Worm (Caenorhabditis elegans): ENCODE measurements around the gene tomm-7.

The tomm-7 gene

DNA sequence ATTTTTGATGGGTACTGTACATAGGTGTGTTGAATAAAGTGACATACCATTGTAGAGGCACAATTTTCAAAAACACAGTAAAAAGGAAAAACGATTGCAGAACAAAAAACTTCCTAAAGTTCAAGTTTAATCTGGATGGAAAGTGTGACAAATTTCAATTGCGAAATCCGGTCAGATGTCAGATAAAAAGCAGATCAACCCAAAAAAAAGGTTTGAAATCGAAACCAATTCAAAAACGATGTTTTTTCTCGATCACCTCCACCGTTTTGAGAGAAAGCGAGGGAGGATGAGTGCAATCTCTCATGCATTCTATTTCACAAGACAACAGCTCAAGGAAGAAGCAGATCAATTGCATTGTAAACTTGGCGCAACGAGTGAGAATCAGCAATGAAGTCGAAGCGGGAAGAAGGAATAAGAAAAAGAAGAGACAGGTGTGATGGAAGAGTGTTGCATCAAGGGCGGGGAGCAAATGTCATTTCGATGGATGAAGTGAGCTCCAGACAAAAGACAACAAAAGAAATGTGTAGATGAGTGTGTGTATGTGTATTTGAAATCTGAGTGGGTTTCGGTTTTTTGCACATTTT, 20.8 kb downstream of the tomm-7 start:
- TF ChIP-seq unc-62 (GFP tag; optimal IDR thresholded peaks at IDR 0.05): no peak

DNA sequence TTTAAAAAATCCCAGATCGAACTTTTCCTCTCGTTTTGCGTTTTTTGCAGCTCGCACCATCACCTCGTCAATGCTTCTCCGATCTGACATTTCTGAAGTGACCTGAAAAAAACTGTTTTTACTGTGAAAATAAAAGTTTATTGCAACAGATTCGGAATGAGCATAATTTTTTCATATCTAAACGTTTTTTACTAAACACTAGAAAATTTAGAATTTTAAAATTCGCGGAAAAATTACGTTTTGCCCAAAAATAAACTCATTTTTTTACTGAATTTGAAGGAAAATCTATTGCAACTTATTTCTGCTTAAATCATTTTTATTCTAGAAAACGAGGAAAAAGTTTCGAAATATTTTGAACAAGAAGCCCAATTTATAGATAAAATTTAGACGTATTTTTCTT, 23.5 kb downstream of the tomm-7 start, which contains the start of gene ZK688.9:
Gene ZK688.9 (minus strand): TSS at position 101 of the 400 bp plus-strand sequence.
- TF ChIP-seq unc-62 (GFP tag; optimal IDR thresholded peaks at IDR 0.05): no peak

DNA sequence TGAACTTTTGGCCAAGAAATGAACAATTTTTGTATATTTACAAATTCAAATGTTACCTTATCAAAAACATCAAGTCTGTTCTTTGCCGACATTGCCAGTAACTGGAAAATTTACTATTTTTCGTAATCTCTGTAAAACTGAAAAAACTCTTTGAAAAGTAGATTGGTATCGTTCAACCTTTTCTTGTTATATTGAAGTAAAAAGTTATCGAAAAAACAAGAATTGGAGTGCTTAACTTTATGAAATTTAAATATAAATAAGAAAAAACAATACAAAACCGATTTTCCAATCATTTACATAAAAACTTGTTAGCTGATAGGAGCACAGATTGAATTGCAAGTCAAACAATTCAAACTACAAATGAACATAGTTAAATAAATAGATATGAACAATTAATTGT, 25.4 kb downstream of the tomm-7 start, which contains the start of gene ZK688.11:
Gene ZK688.11 (minus strand): TSS at position 101 of the 400 bp plus-strand sequence.
- TF ChIP-seq unc-62 (GFP tag; optimal IDR thresholded peaks at IDR 0.05): no peak

DNA sequence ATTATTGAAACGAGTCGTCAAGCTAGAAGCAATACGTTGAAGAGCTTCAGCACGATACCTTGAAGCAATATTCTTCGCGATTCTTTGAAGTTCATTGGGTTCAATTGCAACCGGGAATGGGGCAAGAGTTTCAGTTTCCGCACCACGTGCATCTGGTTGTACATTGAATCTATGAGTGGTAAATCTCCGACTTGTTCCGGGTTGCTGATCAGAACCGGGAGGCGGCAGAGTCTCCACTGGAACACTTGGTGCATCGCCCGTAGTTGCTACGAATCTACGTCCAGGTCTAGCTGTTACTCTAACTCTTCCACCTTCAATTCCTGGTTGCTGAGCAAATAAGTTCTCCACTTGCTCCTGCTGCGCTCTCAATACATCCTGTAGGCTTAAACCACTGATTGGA, 29.6 kb downstream of the tomm-7 start:
- no peak for TF ChIP-seq unc-62 (GFP tag; optimal IDR thresholded peaks at IDR 0.05)

DNA sequence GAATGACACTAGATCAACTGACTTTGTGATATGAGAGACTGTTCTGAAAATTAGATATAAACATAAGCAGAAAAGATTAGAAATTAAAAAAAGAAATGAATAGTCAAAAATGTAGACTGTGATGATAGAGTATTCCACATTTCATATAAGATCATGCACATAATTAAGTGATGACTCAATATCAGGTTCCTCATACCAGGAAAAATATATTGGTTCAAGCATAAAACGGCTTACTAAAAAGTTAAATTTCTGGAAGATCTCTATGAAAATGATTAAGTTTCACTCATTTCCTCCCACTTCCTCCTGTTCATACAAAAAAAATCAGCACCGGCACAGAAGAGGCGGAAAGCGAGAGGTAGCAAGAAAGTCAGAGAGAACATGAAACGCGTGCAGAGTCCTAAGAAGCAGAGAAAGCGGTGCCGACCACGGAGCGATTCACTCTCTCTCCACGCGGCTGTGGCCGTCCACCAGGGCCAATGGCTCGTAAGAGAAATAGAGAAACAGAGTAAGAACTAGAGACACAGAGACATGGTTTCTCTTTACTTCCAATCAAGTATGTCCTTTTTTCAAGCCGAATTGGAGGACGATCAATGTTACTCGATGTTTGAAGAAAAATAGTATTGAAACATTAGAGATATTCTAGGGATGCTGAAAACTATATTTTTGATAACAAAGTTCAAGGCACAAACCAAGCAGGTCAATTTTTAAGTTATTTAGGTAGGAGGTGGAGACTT, 32.3 kb downstream of the tomm-7 start, which contains the start of the genes ZK688.5 and fahd-1:
Gene ZK688.5 (minus strand): TSS at position 51 of the 734 bp plus-strand sequence.
Gene fahd-1 (plus strand): TSS at position 684 of the 734 bp plus-strand sequence.
- no peak for TF ChIP-seq unc-62 (GFP tag; optimal IDR thresholded peaks at IDR 0.05)

DNA sequence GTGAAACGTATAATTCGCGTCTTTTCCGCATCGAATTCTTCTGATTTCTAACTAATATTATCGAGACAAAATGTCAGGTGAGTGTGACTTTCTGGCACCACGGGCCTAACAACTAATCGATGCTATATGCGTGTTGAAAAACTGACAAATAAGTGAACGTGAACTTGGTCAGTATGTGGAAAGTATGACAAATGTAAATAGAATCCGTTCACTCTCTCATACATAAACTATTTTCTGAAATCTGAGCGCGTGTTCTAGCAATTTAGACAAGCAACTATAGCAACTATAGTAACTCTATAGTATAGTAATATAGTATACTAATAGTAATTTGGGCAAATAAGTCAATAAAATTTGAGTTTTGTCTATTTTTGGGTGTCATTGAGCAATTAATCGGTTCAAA, 32.9 kb downstream of the tomm-7 start:
- no peak for TF ChIP-seq unc-62 (GFP tag; optimal IDR thresholded peaks at IDR 0.05)

DNA sequence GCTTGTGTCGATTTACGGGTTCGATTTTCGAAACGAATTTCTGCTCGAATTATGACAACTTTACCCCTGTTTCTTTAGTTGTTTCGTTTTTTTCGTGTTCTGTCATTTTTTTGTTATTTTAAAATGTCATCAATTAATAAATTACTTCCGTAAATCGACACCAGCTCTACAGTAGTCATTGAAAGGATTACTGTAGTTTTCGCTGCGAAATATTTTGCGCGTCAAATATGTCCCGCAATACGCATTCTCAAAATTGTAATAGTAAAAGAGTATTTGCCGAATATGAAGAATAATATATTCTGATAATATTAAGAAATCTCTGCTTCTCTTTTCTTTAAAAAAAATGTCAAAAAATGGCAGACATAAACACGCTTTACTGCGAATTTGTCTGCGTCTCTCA, 33.8 kb downstream of the tomm-7 start:
- no peak for TF ChIP-seq unc-62 (GFP tag; optimal IDR thresholded peaks at IDR 0.05)

DNA sequence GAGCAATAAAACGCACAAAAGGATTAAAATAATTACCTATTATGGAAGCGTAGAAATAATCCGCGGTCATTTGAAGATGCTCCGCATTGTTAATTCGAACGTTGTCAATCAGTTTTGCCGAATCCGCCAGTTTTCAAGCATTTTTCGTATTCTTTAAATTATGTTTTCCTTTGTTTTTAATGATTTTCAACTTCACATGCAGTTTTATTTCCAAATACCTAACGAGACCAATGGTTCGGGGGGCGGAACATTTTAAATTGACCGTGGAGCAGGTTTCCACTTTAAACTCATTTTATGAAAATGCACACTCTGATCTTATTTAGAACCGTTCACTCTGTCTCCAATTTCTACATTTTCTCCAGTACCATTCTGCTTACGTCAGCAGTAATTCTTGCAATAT, 35.3 kb downstream of the tomm-7 start, which contains the start of gene ZK688.4:
Gene ZK688.4 (plus strand): TSS at position 301 of the 400 bp plus-strand sequence.
- no peak for TF ChIP-seq unc-62 (GFP tag; optimal IDR thresholded peaks at IDR 0.05)

DNA sequence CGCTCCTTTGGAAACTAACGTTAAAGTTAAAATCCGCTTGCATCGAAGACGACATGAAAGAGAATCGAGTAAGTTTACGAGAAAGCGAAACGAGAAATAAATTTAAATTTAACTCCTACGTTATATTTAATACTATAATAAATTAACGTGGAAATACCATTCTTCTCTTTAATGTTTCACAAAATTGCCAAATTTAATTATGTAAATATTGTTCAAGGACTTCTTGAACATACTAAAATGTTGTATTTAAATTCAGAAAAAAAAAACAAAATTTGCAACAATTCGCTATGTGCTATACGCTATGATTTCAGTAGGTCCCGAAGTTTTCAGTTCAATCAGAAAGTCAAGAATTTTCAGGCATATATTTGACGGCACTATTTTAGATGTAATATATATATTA, 37.5 kb downstream of the tomm-7 start, which contains the start of gene ZK688.10:
Gene ZK688.10 (minus strand): TSS at position 101 of the 400 bp plus-strand sequence.
- TF ChIP-seq unc-62 (GFP tag; optimal IDR thresholded peaks at IDR 0.05): no peak

DNA sequence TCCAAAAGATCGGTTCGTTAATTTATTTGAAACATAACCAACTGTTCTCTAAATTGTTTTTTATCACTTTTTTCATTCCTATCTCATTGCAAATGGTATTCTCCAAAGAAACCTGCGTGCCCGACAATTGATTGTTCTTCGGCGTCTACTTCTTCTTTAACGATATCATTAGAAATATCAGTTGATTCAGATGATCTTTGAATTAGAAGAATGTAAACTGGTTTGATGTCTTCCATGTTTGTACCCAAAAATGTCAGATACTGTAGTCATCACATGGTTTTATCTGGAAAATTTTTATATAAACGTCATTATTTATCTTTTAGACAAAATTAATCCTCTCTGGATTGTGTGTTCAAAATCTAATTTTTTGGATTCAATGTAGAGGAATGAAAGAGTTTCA, 38.3 kb downstream of the tomm-7 start:
- TF ChIP-seq unc-62 (GFP tag; optimal IDR thresholded peaks at IDR 0.05): no peak

DNA sequence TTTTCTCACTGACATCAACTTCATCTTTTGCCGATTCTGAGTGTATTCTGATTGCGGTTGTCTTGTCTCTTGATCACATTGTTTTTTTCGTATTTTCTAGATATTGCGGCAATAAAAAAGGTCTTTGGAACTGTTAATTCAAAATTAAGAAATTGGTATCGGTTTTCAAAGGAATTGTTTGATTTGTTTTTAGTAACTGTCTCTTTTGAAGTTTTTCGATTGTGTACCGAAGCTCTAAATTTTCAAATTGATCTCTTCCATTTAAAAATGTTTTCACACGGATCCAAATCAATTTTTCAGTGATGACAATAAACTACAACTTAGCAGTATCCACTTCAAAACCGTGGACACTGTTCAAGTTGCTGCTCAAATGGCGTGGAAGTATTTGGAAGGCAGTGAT, 41.3 kb downstream of the tomm-7 start, which contains the start of gene best-24:
Gene best-24 (plus strand): TSS at position 301 of the 400 bp plus-strand sequence.
- TF ChIP-seq unc-62 (GFP tag; optimal IDR thresholded peaks at IDR 0.05): no peak

DNA sequence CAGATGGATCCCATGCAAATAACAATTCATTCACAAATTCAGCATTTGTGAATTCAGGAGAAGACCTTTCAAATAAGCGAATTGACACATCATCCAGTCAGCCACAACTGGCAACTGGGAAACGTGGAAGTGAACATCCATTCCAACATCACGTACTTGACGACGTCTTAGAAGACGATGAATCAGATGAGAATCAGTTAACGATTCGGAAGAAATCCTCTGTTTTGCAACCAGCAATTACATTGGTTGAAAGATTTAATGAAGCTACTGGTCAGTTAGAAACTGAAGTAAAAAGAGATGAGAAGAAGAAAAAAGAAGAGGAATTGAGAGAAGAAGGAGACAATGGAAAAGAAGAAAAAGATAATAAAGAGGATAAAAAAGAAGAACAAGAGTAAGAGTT, 44.0 kb downstream of the tomm-7 start:
- TF ChIP-seq unc-62 (GFP tag; optimal IDR thresholded peaks at IDR 0.05): no peak

DNA sequence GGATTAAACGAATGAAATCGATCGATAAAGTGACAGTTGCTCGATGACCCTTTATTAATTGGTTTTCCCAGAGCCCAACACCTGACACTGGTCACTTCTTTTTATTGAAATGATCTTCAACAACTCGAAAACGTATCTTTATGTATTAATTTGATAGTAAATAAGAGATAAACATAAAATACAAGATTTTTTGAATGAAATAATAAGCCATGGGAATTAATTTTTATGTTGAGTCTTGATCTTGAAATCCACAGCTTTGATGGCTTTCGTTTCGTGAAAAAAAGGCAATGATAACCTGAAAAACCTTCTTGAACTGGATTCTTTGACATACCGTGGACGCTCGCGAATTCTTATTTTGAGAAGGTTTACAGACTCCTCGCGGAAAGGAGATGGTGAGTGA, 48.1 kb downstream of the tomm-7 start, which contains the start of gene pcp-5:
Gene pcp-5 (minus strand): TSS at position 101 of the 400 bp plus-strand sequence.
- no peak for TF ChIP-seq unc-62 (GFP tag; optimal IDR thresholded peaks at IDR 0.05)

DNA sequence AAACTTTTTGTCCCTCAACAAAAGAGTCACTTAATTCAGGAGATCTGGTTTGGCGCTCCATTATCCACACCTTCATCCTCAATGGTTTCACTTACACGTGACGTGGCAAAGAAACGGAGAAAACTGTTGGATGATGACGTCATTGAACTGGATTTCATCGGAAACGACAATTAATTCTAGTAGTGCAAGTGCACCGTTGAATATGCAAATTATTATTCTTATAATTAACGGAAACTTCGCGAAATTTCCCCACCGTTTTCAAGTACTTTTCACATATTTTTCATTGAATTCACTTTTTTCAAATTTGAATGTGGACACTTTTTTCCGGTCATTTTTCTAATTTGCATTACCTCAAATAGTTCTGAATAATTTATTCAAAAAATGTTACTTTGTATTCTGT, 49.9 kb downstream of the tomm-7 start, which contains the start of gene ZK688.1:
Gene ZK688.1 (plus strand): TSS at position 301 of the 400 bp plus-strand sequence.
- TF ChIP-seq unc-62 (GFP tag; optimal IDR thresholded peaks at IDR 0.05): no peak

Measured in whole organism, dauer.